Fruit fly (Drosophila melanogaster) whole organism, prepupa: ENCODE measurements around the gene CG17752.
A peak's percentile ranks its signal among the peaks of the same experiment; 100 is the strongest.

Source experiments
- CG11294 ChIP-seq: fragments of 200-800 bp; sonication (Bioruptor generic); IDR thresholded peaks from 2 replicates; pipeline ENCODE4 v1.3.6; 2022; ENCODE audit warnings: missing biosample characterization, missing genetic modification characterization
- CG7368 ChIP-seq: fragments of 200-800 bp; sonication (Bioruptor generic); optimal IDR thresholded peaks from 3 replicates; lab custom pipeline; 2016; ENCODE audit warnings: missing biosample characterization, missing genetic modification characterization
- CG8319 ChIP-seq: fragments of 200-800 bp; sonication (Bioruptor generic); optimal IDR thresholded peaks from 3 replicates; lab custom pipeline; 2016; ENCODE audit warnings: missing biosample characterization, missing genetic modification characterization
- Eip93F ChIP-seq: fragments of 200-800 bp; sonication (Bioruptor generic); optimal IDR thresholded peaks from 2 replicates; lab custom pipeline; 2016; ENCODE audit warnings: missing biosample characterization, mild to moderate bottlenecking, missing genetic modification characterization
- Ets21C ChIP-seq: fragments of 200-800 bp; sonication (Bioruptor generic); optimal IDR thresholded peaks from 3 replicates; lab custom pipeline; 2016; ENCODE audit warnings: missing biosample characterization, missing genetic modification characterization
- Hr4 ChIP-seq: fragments of 200-800 bp; sonication (Bioruptor generic); optimal IDR thresholded peaks from 3 replicates; lab custom pipeline; 2016; ENCODE audit warnings: missing biosample characterization, missing genetic modification characterization
- Lpt ChIP-seq: fragments of 200-800 bp; sonication (Bioruptor generic); optimal IDR thresholded peaks from 3 replicates; lab custom pipeline; 2016; ENCODE audit warnings: missing biosample characterization, missing genetic modification characterization
- OdsH ChIP-seq: fragments of 200-800 bp; sonication (Bioruptor generic); optimal IDR thresholded peaks from 3 replicates; lab custom pipeline; 2016; ENCODE audit warnings: missing biosample characterization, missing genetic modification characterization
- Sox102F ChIP-seq: fragments of 200-800 bp; sonication (Bioruptor generic); optimal IDR thresholded peaks from 2 replicates; lab custom pipeline; 2016; ENCODE audit warnings: missing biosample characterization, mild to moderate bottlenecking, missing genetic modification characterization
- achi ChIP-seq: fragments of 200-800 bp; sonication (Bioruptor generic); optimal IDR thresholded peaks from 3 replicates; lab custom pipeline; 2016; ENCODE audit warnings: missing biosample characterization, missing genetic modification characterization
- eg ChIP-seq: fragments of 200-800 bp; sonication (Bioruptor generic); IDR thresholded peaks from 3 replicates; pipeline ENCODE4 v1.3.6; 2022; ENCODE audit warnings: missing biosample characterization, missing genetic modification characterization
- net ChIP-seq: fragments of 200-800 bp; sonication (Bioruptor generic); optimal IDR thresholded peaks from 3 replicates; lab custom pipeline; 2016; ENCODE audit warnings: missing biosample characterization, missing genetic modification characterization
- topi ChIP-seq: fragments of 200-800 bp; sonication (Bioruptor generic); optimal IDR thresholded peaks from 3 replicates; lab custom pipeline; 2016; ENCODE audit warnings: missing biosample characterization, missing genetic modification characterization

- TF ChIP-seq Hr4 = no peak
- no peak for TF ChIP-seq net
- no peak for TF ChIP-seq Eip93F (GFP tag; lab: Kevin White, UChicago)
- no peak for TF ChIP-seq Lpt
- TF ChIP-seq Sox102F = no peak
- TF ChIP-seq topi = peak; percentile 38
- TF ChIP-seq eg (GFP tag; lab: Robert Waterston, UW) = no peak
- no peak for TF ChIP-seq CG7368
- no peak for TF ChIP-seq Ets21C (GFP tag; lab: Kevin White, UChicago)
- TF ChIP-seq CG11294 (GFP tag; lab: Robert Waterston, UW) = no peak
- TF ChIP-seq OdsH = no peak
- no peak for TF ChIP-seq CG8319 (GFP tag; lab: Kevin White, UChicago)
- TF ChIP-seq achi = peak; percentile 88
Measured at dm6 chr3R:19648289-19648916, 38.4 kb downstream of the CG17752 start, which contains the start of the genes CG6195 and CG31220.
